Worm (Caenorhabditis elegans) whole organism, L3 larva: ENCODE data around the gene ZK6.6.

Source experiments
- ZK546.5 ChIP-seq: sonication (generic microtip); optimal IDR thresholded peaks from 2 replicates; lab custom pipeline; 2017; ENCODE audit warnings: missing biosample characterization, missing genetic modification characterization
- aly-2 ChIP-seq: fragments of 150-350 bp; optimal IDR thresholded peaks from 2 replicates; lab custom pipeline; 2014; ENCODE audit warnings: missing biosample characterization, missing genetic modification characterization
- ama-1 ChIP-seq: fragments of 150-350 bp; optimal IDR thresholded peaks from 2 replicates; lab custom pipeline; 2018
- ceh-16 ChIP-seq: sonication (generic microtip); optimal IDR thresholded peaks from 2 replicates; lab custom pipeline; 2017; ENCODE audit warnings: missing biosample characterization, missing genetic modification characterization
- ceh-82 ChIP-seq: fragments of 150-350 bp; optimal IDR thresholded peaks from 2 replicates; lab custom pipeline; 2014; ENCODE audit warnings: missing biosample characterization, missing genetic modification characterization
- daf-12 ChIP-seq: fragments of 150-350 bp; optimal IDR thresholded peaks from 2 replicates; lab custom pipeline; 2014; ENCODE audit warnings: missing biosample characterization, missing genetic modification reagents, missing genetic modification characterization
- egl-27 ChIP-seq: sonication (generic microtip); optimal IDR thresholded peaks from 4 replicates; lab custom pipeline; 2017; ENCODE audit warnings: missing biosample characterization, missing genetic modification reagents, missing genetic modification characterization
- egl-5 ChIP-seq: fragments of 150-350 bp; optimal IDR thresholded peaks from 2 replicates; lab custom pipeline; 2017; ENCODE audit warnings: missing biosample characterization, missing genetic modification reagents, missing genetic modification characterization, inconsistent platforms
- elt-2 ChIP-seq: sonication (generic microtip); optimal IDR thresholded peaks from 2 replicates; lab custom pipeline; 2016; ENCODE audit warnings: missing genetic modification reagents, mild to moderate bottlenecking, missing genetic modification characterization, missing compliant biosample characterization
- elt-3 ChIP-seq, 3 experiments: fragments of 150-350 bp in 1 of 3; sonication (generic microtip) in 2 of 3; optimal IDR thresholded peaks; 2 replicates in 2 of 3; 4 replicates in 1 of 3; lab custom pipeline; 2014 to 2017; ENCODE audit warnings: missing biosample characterization in 3 of 3, missing genetic modification characterization in 3 of 3
- eor-1 ChIP-seq, 2 experiments: fragments of 150-350 bp; optimal IDR thresholded peaks; 2 replicates each; lab custom pipeline; 2014 to 2018; ENCODE audit warnings: missing biosample characterization in 2 of 2, missing genetic modification characterization in 2 of 2
- fkh-10 ChIP-seq: sonication (generic microtip); optimal IDR thresholded peaks from 2 replicates; lab custom pipeline; 2017; ENCODE audit warnings: missing biosample characterization, missing genetic modification reagents, missing genetic modification characterization
- fkh-2 ChIP-seq: fragments of 150-350 bp; optimal IDR thresholded peaks from 2 replicates; lab custom pipeline; 2014; ENCODE audit warnings: missing biosample characterization, missing genetic modification reagents, missing genetic modification characterization
- fos-1 ChIP-seq: fragments of 150-350 bp; optimal IDR thresholded peaks from 2 replicates; lab custom pipeline; 2014; ENCODE audit warnings: missing biosample characterization, missing genetic modification characterization
- hmg-11 ChIP-seq: sonication (generic microtip); optimal IDR thresholded peaks from 2 replicates; lab custom pipeline; 2016; ENCODE audit warnings: missing genetic modification characterization, missing compliant biosample characterization
- jun-1 ChIP-seq: fragments of 150-350 bp; optimal IDR thresholded peaks from 2 replicates; lab custom pipeline; 2014; ENCODE audit warnings: missing biosample characterization, missing genetic modification reagents, missing genetic modification characterization
- lin-15B ChIP-seq: fragments of 150-350 bp; optimal IDR thresholded peaks from 2 replicates; lab custom pipeline; 2014; ENCODE audit warnings: missing biosample characterization, missing genetic modification characterization
- lin-39 ChIP-seq: fragments of 150-350 bp; optimal IDR thresholded peaks from 2 replicates; lab custom pipeline; 2018; ENCODE audit warnings: missing biosample characterization, missing genetic modification reagents, missing genetic modification characterization
- mdl-1 ChIP-seq: fragments of 150-350 bp; optimal IDR thresholded peaks from 2 replicates; lab custom pipeline; 2014; ENCODE audit warnings: missing biosample characterization, missing genetic modification characterization
- mml-1 ChIP-seq: fragments of 150-350 bp; sonication (generic microtip); optimal IDR thresholded peaks from 3 replicates; lab custom pipeline; 2014; ENCODE audit warnings: missing biosample characterization, missing genetic modification characterization
- nhr-11 ChIP-seq: fragments of 150-350 bp; optimal IDR thresholded peaks from 2 replicates; lab custom pipeline; 2014; ENCODE audit warnings: missing biosample characterization, missing genetic modification characterization
- nhr-12 ChIP-seq: fragments of 150-350 bp; optimal IDR thresholded peaks from 2 replicates; lab custom pipeline; 2014; ENCODE audit warnings: missing biosample characterization, missing genetic modification characterization
- nhr-23 ChIP-seq: fragments of 150-350 bp; optimal IDR thresholded peaks from 2 replicates; lab custom pipeline; 2014; ENCODE audit warnings: missing biosample characterization, missing genetic modification reagents, missing genetic modification characterization
- nhr-25 ChIP-seq: sonication (generic microtip); optimal IDR thresholded peaks from 2 replicates; lab custom pipeline; 2017; ENCODE audit warnings: missing biosample characterization, missing genetic modification characterization
- nhr-28 ChIP-seq: fragments of 150-350 bp; optimal IDR thresholded peaks from 2 replicates; lab custom pipeline; 2014; ENCODE audit warnings: missing biosample characterization, missing genetic modification characterization
- nhr-43 ChIP-seq: sonication (generic microtip); optimal IDR thresholded peaks from 2 replicates; lab custom pipeline; 2016; ENCODE audit warnings: mild to moderate bottlenecking, missing genetic modification characterization, missing compliant biosample characterization; ENCODE audit not compliant: poor library complexity, severe bottlenecking
- nhr-67 ChIP-seq: fragments of 150-350 bp; optimal IDR thresholded peaks from 2 replicates; lab custom pipeline; 2014; ENCODE audit warnings: missing biosample characterization, missing genetic modification characterization
- nhr-76 ChIP-seq: fragments of 150-350 bp; sonication (generic microtip); optimal IDR thresholded peaks from 5 replicates; lab custom pipeline; 2014; ENCODE audit warnings: missing biosample characterization, missing genetic modification characterization
- pqm-1 ChIP-seq: fragments of 150-350 bp; optimal IDR thresholded peaks from 2 replicates; lab custom pipeline; 2017; ENCODE audit warnings: missing biosample characterization, missing genetic modification characterization, inconsistent platforms
- skn-1 ChIP-seq: fragments of 150-350 bp; optimal IDR thresholded peaks from 2 replicates; lab custom pipeline; 2014; ENCODE audit warnings: missing biosample characterization, missing genetic modification characterization
- snpc-4 ChIP-seq: fragments of 150-350 bp; optimal IDR thresholded peaks from 2 replicates; lab custom pipeline; 2014; ENCODE audit warnings: missing biosample characterization, missing genetic modification characterization
- tbx-2 ChIP-seq: sonication (generic microtip); optimal IDR thresholded peaks from 2 replicates; lab custom pipeline; 2016; ENCODE audit warnings: mild to moderate bottlenecking, missing genetic modification characterization, missing compliant biosample characterization
- unc-39 ChIP-seq: sonication (generic microtip); optimal IDR thresholded peaks from 4 replicates; lab custom pipeline; 2017; ENCODE audit warnings: missing biosample characterization, missing genetic modification characterization
- unc-62 ChIP-seq: fragments of 150-350 bp; sonication (generic microtip); optimal IDR thresholded peaks from 4 replicates; lab custom pipeline; 2014; ENCODE audit warnings: missing biosample characterization, missing genetic modification reagents, missing genetic modification characterization
- zag-1 ChIP-seq: fragments of 150-350 bp; optimal IDR thresholded peaks from 2 replicates; lab custom pipeline; 2014; ENCODE audit warnings: missing biosample characterization, missing genetic modification characterization

The ZK6.6 gene

ce11 chrV:370033-370432 lies 18.5 kb upstream of the ZK6.6 start, which contains the start of gene mltn-7:
Gene mltn-7 (plus strand): TSS chrV:370333.
- TF ChIP-seq pqm-1 (no peak), lin-39 (no peak), ceh-82 (tag; lab: Kevin White, UChicago) (no peak), hmg-11 (tag; lab: Kevin White, UChicago) (no peak), mdl-1 (no peak), skn-1 (tag; lab: Kevin White, UChicago) (no peak), tbx-2 (no peak), zag-1 (tag; lab: Kevin White, UChicago) (no peak), ama-1 (lab: Kevin White, UChicago) (no peak), nhr-25 (tag; lab: Kevin White, UChicago) (no peak), egl-27 (tag; lab: Kevin White, UChicago) (no peak), nhr-23 (tag; lab: Kevin White, UChicago) (no peak), mml-1 (tag; lab: Kevin White, UChicago) (no peak), ceh-16 (tag; lab: Kevin White, UChicago) (no peak), jun-1 (no peak), nhr-28 (tag; lab: Kevin White, UChicago) (no peak)
- TF ChIP-seq, all 47 proteins: peak for 0

- TF ChIP-seq fkh-2 = no peak
- TF ChIP-seq unc-62 (GFP tag; lab: Kevin White, UChicago) = no peak
- no peak for TF ChIP-seq lin-39
- no peak for TF ChIP-seq ceh-82 (tag; lab: Kevin White, UChicago)
- no peak for TF ChIP-seq nhr-12 (tag; lab: Kevin White, UChicago)
- no peak for TF ChIP-seq lin-15B (tag; lab: Kevin White, UChicago)
- no peak for TF ChIP-seq hmg-11 (tag; lab: Kevin White, UChicago)
- no peak for TF ChIP-seq nhr-67 (tag; lab: Kevin White, UChicago)
- TF ChIP-seq ama-1 (lab: Kevin White, UChicago) = no peak
- no peak for TF ChIP-seq nhr-28 (tag; lab: Kevin White, UChicago)
- no peak for TF ChIP-seq nhr-23 (tag; lab: Kevin White, UChicago)
- no peak for TF ChIP-seq nhr-76 (tag; lab: Kevin White, UChicago)
- TF ChIP-seq, all 47 proteins: peak for 0
Observed at ce11 chrV:373192-373591, 15.3 kb upstream of the ZK6.6 start.

ce11 chrV:376790-377189 lies 11.7 kb upstream of the ZK6.6 start:
- peak in 1 of 3 experiments; percentile 35 for TF ChIP-seq elt-3 (tag; optimal IDR thresholded peaks at IDR 0.05; lab: Kevin White, UChicago)
- peak; percentile 51 for TF ChIP-seq elt-2 (tag; lab: Kevin White, UChicago)
- TF ChIP-seq lin-39 = no peak
- no peak for TF ChIP-seq fos-1 (tag; lab: Kevin White, UChicago)

DNA sequence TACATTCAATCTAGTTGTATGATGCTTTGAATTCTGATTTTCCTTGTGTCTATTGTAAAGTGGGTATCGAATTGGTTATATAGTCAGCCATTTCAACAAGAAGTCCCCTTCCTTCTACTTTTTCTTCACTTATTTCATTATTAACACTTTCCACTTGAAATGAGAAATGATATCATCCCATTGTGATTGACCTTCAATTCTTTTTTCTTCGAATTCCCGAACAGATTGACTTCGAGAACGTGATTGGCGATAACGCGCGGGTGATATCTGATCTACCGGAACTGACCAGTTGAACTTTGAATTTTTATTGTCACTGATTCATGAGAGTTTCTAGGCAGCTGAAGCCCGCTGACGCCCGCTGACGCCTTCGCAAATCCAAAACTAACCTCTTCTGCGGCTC lies 10.3 kb upstream of the ZK6.6 start:
- TF ChIP-seq nhr-11 (no peak), ceh-82 (tag; lab: Kevin White, UChicago) (no peak), fos-1 (tag; lab: Kevin White, UChicago) (no peak), nhr-25 (tag; lab: Kevin White, UChicago) (peak; percentile 25), mdl-1 (no peak), fkh-2 (no peak), eor-1 (tag; optimal IDR thresholded peaks at IDR 0.05; lab: Kevin White, UChicago) (no peak), nhr-43 (tag; lab: Kevin White, UChicago) (peak; percentile 29), nhr-23 (tag; lab: Kevin White, UChicago) (peak; percentile 40), jun-1 (no peak), unc-39 (tag; lab: Kevin White, UChicago) (no peak), nhr-67 (tag; lab: Kevin White, UChicago) (no peak)

DNA sequence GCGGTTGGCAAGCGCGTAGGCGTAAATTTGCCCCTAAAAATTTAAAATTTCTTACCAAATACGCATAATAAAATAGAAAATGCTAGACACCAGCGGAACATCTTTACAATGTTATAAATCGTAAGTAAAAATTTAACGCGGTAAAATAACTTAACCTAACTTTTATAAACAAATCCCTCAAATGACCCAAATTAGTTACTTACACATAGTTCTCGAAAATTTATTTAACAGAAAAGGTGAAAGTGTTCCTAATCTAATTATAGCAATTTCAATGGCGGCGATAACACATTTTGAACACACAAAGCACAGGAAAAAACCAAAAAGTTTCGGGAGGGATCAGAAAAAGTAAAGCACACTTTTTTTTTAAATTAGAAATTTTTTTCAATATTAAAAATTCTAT lies 8.3 kb upstream of the ZK6.6 start, which contains the start of gene mltn-8:
mltn-8 (minus strand) TSS at position 101 of the 400 bp plus-strand sequence.
- TF ChIP-seq lin-15B (tag; lab: Kevin White, UChicago) (no peak), nhr-67 (tag; lab: Kevin White, UChicago) (no peak), jun-1 (no peak), fos-1 (tag; lab: Kevin White, UChicago) (no peak), ZK546.5 (tag; lab: Kevin White, UChicago) (no peak), aly-2 (tag; lab: Kevin White, UChicago) (no peak), hmg-11 (tag; lab: Kevin White, UChicago) (no peak), tbx-2 (no peak), snpc-4 (no peak), nhr-28 (tag; lab: Kevin White, UChicago) (no peak), mml-1 (tag; lab: Kevin White, UChicago) (no peak), daf-12 (tag; lab: Kevin White, UChicago) (no peak), fkh-10 (GFP tag; lab: Kevin White, UChicago) (no peak), egl-5 (no peak)
